Worm (Caenorhabditis elegans): Measurements from ENCODE around the gene W06H8.6.

W06H8.6 gene

ce11 chrV:6253936-6254335 is 27.1 kb upstream of the W06H8.6 start (continued):
- no peak for TF ChIP-seq repo-1 (tag; optimal IDR thresholded peaks at IDR 0.05)

DNA sequence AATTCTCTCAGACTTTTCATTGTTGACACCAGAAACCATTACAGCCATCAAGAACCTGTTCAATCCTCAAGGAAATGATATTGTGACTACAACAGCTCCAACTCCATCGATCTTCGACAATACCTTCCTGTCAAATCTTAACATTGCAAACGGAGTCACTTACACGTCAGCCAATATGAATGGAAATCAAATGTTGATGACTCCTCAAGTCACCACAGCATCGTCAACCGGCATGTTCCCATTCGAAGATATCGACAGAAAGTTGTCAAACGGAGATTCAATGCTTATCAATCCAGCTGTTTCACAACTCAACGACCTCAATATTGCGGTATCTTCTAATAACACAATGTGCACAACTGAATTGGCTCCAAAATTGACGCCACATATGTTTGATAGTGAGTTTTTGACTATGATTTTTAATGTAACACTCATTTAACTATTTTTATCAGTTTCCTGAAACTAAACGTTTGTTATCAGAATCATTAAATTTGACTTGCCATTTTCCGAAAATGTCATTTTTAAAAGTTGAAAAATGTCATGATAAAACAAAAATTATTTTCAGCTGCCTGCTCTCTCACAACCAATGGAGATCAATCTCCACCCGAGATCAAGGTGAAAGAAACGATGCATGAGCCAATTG is 24.3 kb upstream of the W06H8.6 start:
- peak; percentile 24 for TF ChIP-seq madf-10 (tag; optimal IDR thresholded peaks at IDR 0.05)
- peak in 1 of 2 experiments; percentile 54 for TF ChIP-seq let-607 (tag; optimal IDR thresholded peaks at IDR 0.05)
- no peak for TF ChIP-seq egrh-3 (GFP tag; IDR thresholded peaks at IDR 0.05)
- peak; percentile 88 for TF ChIP-seq nhr-80 (tag; optimal IDR thresholded peaks at IDR 0.05)

ce11 chrV:6249135-6249534 is 22.3 kb upstream of the W06H8.6 start:
- TF ChIP-seq let-526 (GFP tag; IDR thresholded peaks at IDR 0.05) (no peak), dpff-1 (tag; optimal IDR thresholded peaks at IDR 0.05) (no peak), cebp-1 (GFP tag; IDR thresholded peaks at IDR 0.05) (no peak), cebp-1 (tag; optimal IDR thresholded peaks at IDR 0.05) (no peak), F57C9.4 (tag; optimal IDR thresholded peaks at IDR 0.05) (no peak), F22D6.2 (tag; optimal IDR thresholded peaks at IDR 0.05) (no peak), attf-6 (GFP tag; IDR thresholded peaks at IDR 0.05) (no peak), ceh-40 (GFP tag; IDR thresholded peaks at IDR 0.05) (no peak), dox-1 (GFP tag; IDR thresholded peaks at IDR 0.05) (no peak), tbx-9 (tag; optimal IDR thresholded peaks at IDR 0.05; ENCODE audit: borderline replicate concordance) (no peak), egrh-3 (GFP tag; IDR thresholded peaks at IDR 0.05) (no peak), madf-6 (GFP tag; IDR thresholded peaks at IDR 0.05) (no peak), T07F8.4 (tag; optimal IDR thresholded peaks at IDR 0.05) (no peak), madf-10 (tag; optimal IDR thresholded peaks at IDR 0.05) (no peak), let-607 (tag; optimal IDR thresholded peaks at IDR 0.05) (no peak), nfya-1 (tag; optimal IDR thresholded peaks at IDR 0.05; ENCODE audit: borderline replicate concordance, insufficient read depth) (no peak), T26A5.8 (tag; optimal IDR thresholded peaks at IDR 0.05) (no peak), die-1 (tag; optimal IDR thresholded peaks at IDR 0.05) (no peak)

ce11 chrV:6248714-6249113 is 21.9 kb upstream of the W06H8.6 start:
- no peak for TF ChIP-seq lin-35 (GFP tag; optimal IDR thresholded peaks at IDR 0.05)
- 0 out of 2 replicates have a peak, but pooled peaks have one; percentile 32 for TF ChIP-seq ztf-28 (GFP tag; IDR thresholded peaks at IDR 0.05)

- peak; percentile 7 for TF ChIP-seq tbp1 (GFP tag; optimal IDR thresholded peaks at IDR 0.05)
- TF ChIP-seq let-607 (tag; optimal IDR thresholded peaks at IDR 0.05) = peak in 1 of 2 experiments; percentile 36
- TF ChIP-seq ztf-26 (tag; optimal IDR thresholded peaks at IDR 0.05) = peak; percentile 48
- no peak for TF ChIP-seq mcd-1 (GFP tag; IDR thresholded peaks at IDR 0.05)
- no peak for TF ChIP-seq ztf-6 (GFP tag; IDR thresholded peaks at IDR 0.05)
- no peak for TF ChIP-seq cebp-1 (GFP tag; IDR thresholded peaks at IDR 0.05)
- TF ChIP-seq cebp-1 (tag; optimal IDR thresholded peaks at IDR 0.05) = peak; percentile 5
- TF ChIP-seq egl-18 (GFP tag; IDR thresholded peaks at IDR 0.05) = no peak
- no peak for TF ChIP-seq repo-1 (tag; optimal IDR thresholded peaks at IDR 0.05)
- TF ChIP-seq him-1 (tag; optimal IDR thresholded peaks at IDR 0.05) = no peak
- 0 out of 2 replicates have a peak, but pooled peaks have one; percentile 41 for TF ChIP-seq C06A6.2 (GFP tag; conservative IDR thresholded peaks at IDR 0.05)
- TF ChIP-seq hlh-12 (tag; optimal IDR thresholded peaks at IDR 0.05) = no peak
- TF ChIP-seq somi-1 (GFP tag; optimal IDR thresholded peaks at IDR 0.05) = peak; percentile 81
- TF ChIP-seq atf-7 (tag; optimal IDR thresholded peaks at IDR 0.05) = peak; percentile 7
- TF ChIP-seq xnd-1 (tag; optimal IDR thresholded peaks at IDR 0.05) = no peak
- no peak for TF ChIP-seq snpc-4 (GFP tag; optimal IDR thresholded peaks at IDR 0.05)
- TF ChIP-seq snpc-4 (tag; optimal IDR thresholded peaks at IDR 0.05) = no peak
- TF ChIP-seq lin-40 (tag; optimal IDR thresholded peaks at IDR 0.05) = peak; percentile 60
- no peak for TF ChIP-seq Y79H2A.3 (GFP tag; conservative IDR thresholded peaks at IDR 0.05)
- TF ChIP-seq madf-10 (tag; optimal IDR thresholded peaks at IDR 0.05) = no peak
- peak; percentile 18 for TF ChIP-seq attf-5 (GFP tag; optimal IDR thresholded peaks at IDR 0.05)
- TF ChIP-seq unc-62 (GFP tag; optimal IDR thresholded peaks at IDR 0.05) = no peak
- no peak for TF ChIP-seq nhr-120 (GFP tag; IDR thresholded peaks at IDR 0.05)
- TF ChIP-seq B0035.1 (tag; optimal IDR thresholded peaks at IDR 0.05) = no peak
- no peak for TF ChIP-seq madf-8 (GFP tag; conservative IDR thresholded peaks at IDR 0.05)
Measured at ce11 chrV:6247397-6247796, 20.6 kb upstream of the W06H8.6 start.

All from whole organism, young adult.